Fruit fly (Drosophila melanogaster): Measurements from ENCODE around the gene AdipoR.

AdipoR gene

DNA sequence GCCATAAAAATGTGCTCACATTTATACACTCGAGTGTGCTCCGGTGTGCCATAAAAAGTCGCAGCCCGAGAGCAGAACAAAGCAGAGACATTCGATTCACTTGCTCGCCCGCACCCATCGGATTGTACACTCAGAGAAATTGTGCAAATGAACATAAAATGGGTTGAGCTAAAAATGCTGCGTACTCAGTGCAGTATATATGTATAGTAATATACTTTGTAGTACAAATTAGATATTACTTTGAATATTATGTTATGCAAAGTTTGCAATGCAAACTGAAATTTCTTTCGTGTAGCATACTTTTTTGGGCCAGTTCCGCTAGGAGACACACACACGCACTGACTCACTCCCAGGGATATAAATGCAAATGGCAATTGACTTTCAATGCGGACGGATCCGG lies 44.0 kb downstream of the AdipoR start (continued):
- peak; percentile 19 for TF ChIP-seq CG15269 (tag; optimal IDR thresholded peaks at IDR 0.05)
- peak in 1 of 2 experiments; percentile 37 for TF ChIP-seq Hr51 (GFP tag; optimal IDR thresholded peaks at IDR 0.05)
- peak; percentile 34 for TF ChIP-seq gem (tag; optimal IDR thresholded peaks at IDR 0.05)
- TF ChIP-seq lilli (GFP tag; optimal IDR thresholded peaks at IDR 0.05): peak; percentile 22
- TF ChIP-seq CG12769 (tag; optimal IDR thresholded peaks at IDR 0.05): peak; percentile 66
- no peak for TF ChIP-seq fd96Cb (tag; optimal IDR thresholded peaks at IDR 0.05)
- TF ChIP-seq CG4730 (GFP tag; IDR thresholded peaks at IDR 0.05): 0 out of 2 replicates have a peak, but pooled peaks have one; percentile 21
- peak; percentile 3 for TF ChIP-seq Hand (GFP tag; optimal IDR thresholded peaks at IDR 0.05)
- TF ChIP-seq NfI (GFP tag; optimal IDR thresholded peaks at IDR 0.05): peak; percentile 12
- no peak for TF ChIP-seq Sox100B (GFP tag; optimal IDR thresholded peaks at IDR 0.05)
- TF ChIP-seq Atf6 (GFP tag; IDR thresholded peaks at IDR 0.05): 0 out of 2 replicates have a peak, but pooled peaks have one; percentile 35
- peak; percentile 28 for TF ChIP-seq CG7556 (GFP tag; optimal IDR thresholded peaks at IDR 0.05)
- TF ChIP-seq Med (GFP tag): peak; percentile 72
- no peak for TF ChIP-seq pzg (GFP tag; optimal IDR thresholded peaks at IDR 0.05)
- TF ChIP-seq H15 (GFP tag; IDR thresholded peaks at IDR 0.05): 0 out of 3 replicates have a peak, but pooled peaks have one; percentile 11
- TF ChIP-seq PHDP (tag; optimal IDR thresholded peaks at IDR 0.05): peak; percentile 24
- TF ChIP-seq hth (optimal IDR thresholded peaks at IDR 0.05): no peak
- peak; percentile 49; the same call in 1 of the 2 replicates for TF ChIP-seq sob (GFP tag; IDR thresholded peaks at IDR 0.05)
- peak; percentile 58 for TF ChIP-seq CG2120 (GFP tag; optimal IDR thresholded peaks at IDR 0.05)
- TF ChIP-seq ab (GFP tag; optimal IDR thresholded peaks at IDR 0.05): no peak
- peak; percentile 7 for TF ChIP-seq CG17359 (tag; optimal IDR thresholded peaks at IDR 0.05)
- peak; percentile 17 for TF ChIP-seq CG15514 (GFP tag; optimal IDR thresholded peaks at IDR 0.05)
- peak; percentile 17 for TF ChIP-seq CG10147 (GFP tag; optimal IDR thresholded peaks at IDR 0.05)
- TF ChIP-seq scrt (GFP tag; optimal IDR thresholded peaks at IDR 0.05): peak; percentile 16
- TF ChIP-seq CG9727 (GFP tag; optimal IDR thresholded peaks at IDR 0.05): no peak
- TF ChIP-seq CG7839 (tag; optimal IDR thresholded peaks at IDR 0.05): peak; percentile 34
- no peak for TF ChIP-seq CG1529 (GFP tag; optimal IDR thresholded peaks at IDR 0.05)
- peak; percentile 22 for TF ChIP-seq CG3281 (GFP tag; optimal IDR thresholded peaks at IDR 0.05)
- TF ChIP-seq Rfx (GFP tag; IDR thresholded peaks at IDR 0.05): peak; percentile 59
- TF ChIP-seq grau (tag; optimal IDR thresholded peaks at IDR 0.05): peak; percentile 37
- TF ChIP-seq CG10366 (GFP tag; IDR thresholded peaks at IDR 0.05): no peak
- TF ChIP-seq lmd (GFP tag; IDR thresholded peaks at IDR 0.05): peak; percentile 18; the same call in 1 of the 2 replicates
- TF ChIP-seq CHES-1-like (GFP tag; optimal IDR thresholded peaks at IDR 0.05): no peak
- no peak for TF ChIP-seq CG7786 (GFP tag; optimal IDR thresholded peaks at IDR 0.05)
- peak; percentile 56 for TF ChIP-seq Meics (GFP tag; optimal IDR thresholded peaks at IDR 0.05)
- TF ChIP-seq dysf (GFP tag; IDR thresholded peaks at IDR 0.05): 0 out of 3 replicates have a peak, but pooled peaks have one; percentile 26
- TF ChIP-seq CG11504 (tag; optimal IDR thresholded peaks at IDR 0.05): peak; percentile 27
- TF ChIP-seq slbo (GFP tag; IDR thresholded peaks at IDR 0.05): peak; percentile 45; the same call in 1 of the 2 replicates
- peak; percentile 30 for TF ChIP-seq caup (GFP tag; optimal IDR thresholded peaks at IDR 0.05; ENCODE audit: severe bottlenecking)
- TF ChIP-seq CG12744 (GFP tag; optimal IDR thresholded peaks at IDR 0.05): no peak
- TF ChIP-seq sim (GFP tag; IDR thresholded peaks at IDR 0.05): no peak
- TF ChIP-seq lbe (GFP tag; optimal IDR thresholded peaks at IDR 0.05): no peak
- no peak for TF ChIP-seq ems (GFP tag; optimal IDR thresholded peaks at IDR 0.05)
- no peak for TF ChIP-seq Dbx (GFP tag; IDR thresholded peaks at IDR 0.05)
- TF ChIP-seq lab (GFP tag; optimal IDR thresholded peaks at IDR 0.05): peak; percentile 72
- peak; percentile 14 for TF ChIP-seq pho (GFP tag; optimal IDR thresholded peaks at IDR 0.05)
- no peak for TF ChIP-seq CG34376 (GFP tag; optimal IDR thresholded peaks at IDR 0.05)
- no peak for TF ChIP-seq cas (GFP tag; IDR thresholded peaks at IDR 0.05)
- peak; percentile 29 for TF ChIP-seq cwo (GFP tag; optimal IDR thresholded peaks at IDR 0.05)
- no peak for TF ChIP-seq chinmo (GFP tag; IDR thresholded peaks at IDR 0.05; ENCODE audit: partially characterized antibody)
